Worm (Caenorhabditis elegans) whole organism, young adult: ENCODE measurements around the gene msrp-6.
"Not testable (repeated sequence)": the region's sequence is repeated elsewhere in the genome, so short reads cannot be mapped to it uniquely, and the experiment has no call there.

Experiments
- F10E7.11 ChIP-seq: sonication (generic microtip); optimal IDR thresholded peaks from 2 replicates; lab custom pipeline; 2017; ENCODE audit warnings: mild to moderate bottlenecking, missing genetic modification characterization, moderate library complexity, missing compliant biosample characterization
- F23B12.7 ChIP-seq: sonication (generic microtip); optimal IDR thresholded peaks from 2 replicates; lab custom pipeline; 2017; ENCODE audit warnings: missing genetic modification characterization, mild to moderate bottlenecking, missing compliant biosample characterization, antibody characterized with exemption, moderate library complexity; ENCODE audit not compliant: insufficient read depth
- F49E8.2 ChIP-seq: sonication (generic microtip); optimal IDR thresholded peaks from 3 replicates; lab custom pipeline; 2017; ENCODE audit warnings: missing genetic modification characterization, mild to moderate bottlenecking, missing compliant biosample characterization, antibody characterized with exemption, moderate library complexity; ENCODE audit not compliant: insufficient read depth
- F55B11.4 ChIP-seq: sonication (generic microtip); optimal IDR thresholded peaks from 2 replicates; lab custom pipeline; 2016; ENCODE audit warnings: missing compliant biosample characterization, missing genetic modification characterization, borderline replicate concordance; ENCODE audit not compliant: insufficient read depth
- F57A8.1 ChIP-seq: fragments of 200-800 bp; sonication (Bioruptor generic); optimal IDR thresholded peaks from 2 replicates; lab custom pipeline; 2018; ENCODE audit warnings: mild to moderate bottlenecking, missing genetic modification characterization, moderate library complexity, missing compliant biosample characterization
- K12H6.12 ChIP-seq: fragments of 200-800 bp; sonication (Bioruptor generic); optimal IDR thresholded peaks from 2 replicates; lab custom pipeline; 2018; ENCODE audit warnings: mild to moderate bottlenecking, missing genetic modification characterization, missing compliant biosample characterization
- T07F8.4 ChIP-seq: sonication (generic microtip); optimal IDR thresholded peaks from 2 replicates; lab custom pipeline; 2016; ENCODE audit warnings: mild to moderate bottlenecking, missing genetic modification characterization, moderate library complexity, missing compliant biosample characterization
- T26A5.8 ChIP-seq: sonication (generic microtip); optimal IDR thresholded peaks from 2 replicates; lab custom pipeline; 2016; ENCODE audit warnings: missing genetic modification characterization, missing compliant biosample characterization
- Y53F4B.3 ChIP-seq: fragments of 200-800 bp; sonication (Bioruptor generic); IDR thresholded peaks from 2 replicates; pipeline ENCODE4 v1.3.6; 2022; ENCODE audit warnings: missing genetic modification reagents, missing genetic modification characterization, missing compliant biosample characterization
- Y67H2A.10 ChIP-seq: fragments of 200-800 bp; sonication (Bioruptor generic); conservative IDR thresholded peaks from 2 replicates; pipeline ENCODE4 v1.3.6; 2022; ENCODE audit warnings: missing genetic modification reagents, missing genetic modification characterization, missing compliant biosample characterization
- akir-1 ChIP-seq: fragments of 200-800 bp; sonication (Bioruptor generic); optimal IDR thresholded peaks from 2 replicates; lab custom pipeline; 2018; ENCODE audit warnings: mild to moderate bottlenecking, missing genetic modification characterization, moderate library complexity, missing compliant biosample characterization
- aptf-3 ChIP-seq: fragments of 200-800 bp; sonication (Bioruptor generic); IDR thresholded peaks from 2 replicates; pipeline ENCODE4 v1.3.6; 2022; ENCODE audit warnings: missing genetic modification characterization, missing compliant biosample characterization
- attf-3 ChIP-seq: fragments of 200-800 bp; sonication (Bioruptor generic); conservative IDR thresholded peaks from 2 replicates; pipeline ENCODE4 v1.3.6; 2022; ENCODE audit warnings: missing genetic modification reagents, missing genetic modification characterization, missing compliant biosample characterization
- ccch-3 ChIP-seq: fragments of 200-800 bp; sonication (Bioruptor generic); optimal IDR thresholded peaks from 2 replicates; lab custom pipeline; 2018; ENCODE audit warnings: mild to moderate bottlenecking, missing genetic modification characterization, missing compliant biosample characterization
- ceh-27 ChIP-seq: fragments of 200-800 bp; sonication (Bioruptor generic); optimal IDR thresholded peaks from 2 replicates; lab custom pipeline; 2018; ENCODE audit warnings: mild to moderate bottlenecking, missing genetic modification characterization, moderate library complexity, missing compliant biosample characterization
- chd-7 ChIP-seq: sonication (generic microtip); optimal IDR thresholded peaks from 2 replicates; lab custom pipeline; 2016; ENCODE audit warnings: mild to moderate bottlenecking, missing genetic modification characterization, moderate library complexity, missing compliant biosample characterization
- die-1 ChIP-seq: sonication (generic microtip); optimal IDR thresholded peaks from 2 replicates; lab custom pipeline; 2016; ENCODE audit warnings: missing genotype, mild to moderate bottlenecking, missing genetic modification characterization, missing compliant biosample characterization
- dox-1 ChIP-seq: fragments of 200-800 bp; sonication (Bioruptor generic); IDR thresholded peaks from 2 replicates; pipeline ENCODE4 v1.3.6; 2022; ENCODE audit warnings: missing genetic modification reagents, missing genetic modification characterization, missing compliant biosample characterization
- dpff-1 ChIP-seq: sonication (generic microtip); optimal IDR thresholded peaks from 2 replicates; lab custom pipeline; 2017; ENCODE audit warnings: mild to moderate bottlenecking, missing genetic modification characterization, missing compliant biosample characterization
- egl-44 ChIP-seq: fragments of 200-800 bp; sonication (Bioruptor generic); IDR thresholded peaks from 2 replicates; pipeline ENCODE4 v1.3.6; 2022; ENCODE audit warnings: missing genetic modification reagents, missing genetic modification characterization, missing compliant biosample characterization
- fkh-3 ChIP-seq: sonication (generic microtip); optimal IDR thresholded peaks from 2 replicates; lab custom pipeline; 2016; ENCODE audit warnings: mild to moderate bottlenecking, missing genetic modification characterization, missing compliant biosample characterization
- hlh-12 ChIP-seq: sonication (generic microtip); optimal IDR thresholded peaks from 2 replicates; lab custom pipeline; 2016; ENCODE audit warnings: missing genetic modification characterization, missing compliant biosample characterization
- hmg-20 ChIP-seq: fragments of 200-800 bp; sonication (Bioruptor generic); IDR thresholded peaks from 2 replicates; pipeline ENCODE4 v1.3.6; 2022; ENCODE audit warnings: missing genetic modification reagents, missing genetic modification characterization, missing compliant biosample characterization
- hsf-1 ChIP-seq: fragments of 200-800 bp; sonication (Bioruptor generic); IDR thresholded peaks from 2 replicates; pipeline ENCODE4 v1.3.6; 2022; ENCODE audit warnings: missing genetic modification reagents, missing genetic modification characterization, missing compliant biosample characterization
- lag-1 ChIP-seq: fragments of 200-800 bp; sonication (Bioruptor generic); IDR thresholded peaks from 2 replicates; pipeline ENCODE4 v1.3.6; 2022; ENCODE audit warnings: missing genetic modification reagents, missing genetic modification characterization, missing compliant biosample characterization
- let-526 ChIP-seq: fragments of 200-800 bp; sonication (Bioruptor generic); IDR thresholded peaks from 2 replicates; pipeline ENCODE4 v1.3.6; 2022; ENCODE audit warnings: missing genetic modification reagents, missing genetic modification characterization, missing compliant biosample characterization
- lin-26 ChIP-seq: fragments of 200-800 bp; sonication (Bioruptor generic); IDR thresholded peaks from 2 replicates; pipeline ENCODE4 v1.3.6; 2022; ENCODE audit warnings: missing genetic modification reagents, missing genetic modification characterization, missing compliant biosample characterization
- lin-54 ChIP-seq: fragments of 200-800 bp; sonication (Bioruptor generic); optimal IDR thresholded peaks from 2 replicates; lab custom pipeline; 2018; ENCODE audit warnings: mild to moderate bottlenecking, missing genetic modification characterization, missing compliant biosample characterization
- madf-3 ChIP-seq: fragments of 200-800 bp; sonication (Bioruptor generic); IDR thresholded peaks from 2 replicates; pipeline ENCODE4 v1.3.6; 2022; ENCODE audit warnings: missing genetic modification reagents, missing genetic modification characterization, missing compliant biosample characterization
- madf-8 ChIP-seq: fragments of 200-800 bp; sonication (Bioruptor generic); conservative IDR thresholded peaks from 2 replicates; pipeline ENCODE4 v1.3.6; 2022; ENCODE audit warnings: missing genetic modification reagents, missing genetic modification characterization, missing compliant biosample characterization
- mel-28 ChIP-seq: sonication (generic microtip); optimal IDR thresholded peaks from 2 replicates; lab custom pipeline; 2016; ENCODE audit warnings: borderline replicate concordance, mild to moderate bottlenecking, missing genetic modification characterization, missing compliant biosample characterization
- mxl-1 ChIP-seq: sonication (generic microtip); optimal IDR thresholded peaks from 2 replicates; lab custom pipeline; 2016; ENCODE audit warnings: missing genetic modification characterization, missing compliant biosample characterization
- nhr-179 ChIP-seq: sonication (generic microtip); optimal IDR thresholded peaks from 2 replicates; lab custom pipeline; 2016; ENCODE audit warnings: mild to moderate bottlenecking, missing genetic modification characterization, missing compliant biosample characterization
- nhr-90 ChIP-seq: sonication (generic microtip); optimal IDR thresholded peaks from 2 replicates; lab custom pipeline; 2016; ENCODE audit warnings: missing genotype, mild to moderate bottlenecking, missing genetic modification characterization, missing compliant biosample characterization
- pha-4 ChIP-seq: fragments of 150-350 bp; sonication (generic microtip); optimal IDR thresholded peaks from 2 replicates; lab custom pipeline; 2014; ENCODE audit warnings: missing biosample characterization, missing genetic modification reagents, missing genetic modification characterization
- sea-2 ChIP-seq: fragments of 200-800 bp; sonication (Bioruptor generic); IDR thresholded peaks from 2 replicates; pipeline ENCODE4 v1.3.6; 2022; ENCODE audit warnings: missing genetic modification characterization, missing compliant biosample characterization
- snpc-1.3 ChIP-seq: sonication (generic microtip); optimal IDR thresholded peaks from 2 replicates; lab custom pipeline; 2017; ENCODE audit warnings: missing genetic modification characterization, mild to moderate bottlenecking, missing compliant biosample characterization, antibody characterized with exemption, moderate library complexity, missing genotype, missing genetic modification reagents; ENCODE audit not compliant: insufficient read depth
- snpc-3.4 ChIP-seq: sonication (generic microtip); optimal IDR thresholded peaks from 2 replicates; lab custom pipeline; 2017; ENCODE audit warnings: missing genetic modification characterization, mild to moderate bottlenecking, missing compliant biosample characterization, antibody characterized with exemption, moderate library complexity, missing genotype, missing genetic modification reagents
- snpc-4 ChIP-seq, 5 experiments: fragments of 150-350 bp in 1 of 5; sonication (generic microtip) in 4 of 5; optimal IDR thresholded peaks; 2 replicates each; lab custom pipeline; 2014 to 2018; ENCODE audit warnings: missing genetic modification characterization in 5 of 5, missing biosample characterization in 3 of 5, antibody characterized with exemption in 2 of 5, mild to moderate bottlenecking in 2 of 5, missing compliant biosample characterization in 2 of 5, missing genotype in 2 of 5, moderate library complexity in 2 of 5, missing genetic modification reagents in 1 of 5
- unc-130 ChIP-seq: sonication (generic microtip); optimal IDR thresholded peaks from 2 replicates; lab custom pipeline; 2016; ENCODE audit warnings: missing genetic modification reagents, missing genetic modification characterization, missing compliant biosample characterization
- ztf-25 ChIP-seq: fragments of 200-800 bp; sonication (Bioruptor generic); IDR thresholded peaks from 2 replicates; pipeline ENCODE4 v1.3.6; 2022; ENCODE audit warnings: missing genetic modification reagents, missing genetic modification characterization, missing compliant biosample characterization
- ztf-26 ChIP-seq: sonication (generic microtip); optimal IDR thresholded peaks from 2 replicates; lab custom pipeline; 2017; ENCODE audit warnings: missing genetic modification characterization, missing compliant biosample characterization
- ztf-6 ChIP-seq: fragments of 200-800 bp; sonication (Bioruptor generic); IDR thresholded peaks from 2 replicates; pipeline ENCODE4 v1.3.6; 2022; ENCODE audit warnings: missing genetic modification reagents, missing genetic modification characterization, missing compliant biosample characterization

msrp-6 gene

DNA sequence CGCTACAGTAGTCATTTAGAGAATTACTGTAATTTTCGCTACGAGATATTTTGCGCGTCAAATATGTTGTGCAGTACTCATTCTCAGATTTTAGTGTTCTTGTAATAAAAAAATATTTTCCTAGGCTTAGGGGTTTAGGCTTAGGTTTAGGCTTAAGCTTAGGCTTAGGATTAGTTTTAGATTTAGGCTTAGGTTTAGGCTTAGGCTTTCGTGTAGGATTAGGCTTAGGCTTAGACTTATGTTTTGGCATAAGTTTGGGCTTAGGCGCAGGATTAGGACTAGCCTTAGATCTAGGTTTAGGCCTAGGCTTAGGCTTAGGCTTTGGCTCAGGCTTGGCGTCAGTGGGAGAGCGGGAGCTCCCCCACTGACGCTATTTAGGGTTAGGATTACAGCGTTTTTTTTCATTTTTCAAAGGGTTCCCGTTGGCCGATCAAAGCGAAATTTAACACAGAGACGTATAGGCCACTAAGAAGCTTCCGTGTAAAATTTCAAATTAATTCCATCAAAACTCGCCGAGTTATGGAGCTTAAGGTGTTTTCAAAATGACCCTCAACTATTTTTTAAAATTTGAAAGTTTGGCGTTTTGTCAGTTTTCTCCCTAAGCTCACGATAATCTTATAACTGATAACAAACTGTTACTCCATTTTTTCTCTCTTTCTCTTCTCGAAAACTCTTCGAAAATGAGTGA is 20.3 kb downstream of the msrp-6 start, which contains the start of gene F22E5.8:
F22E5.8 (plus strand) TSS at position 638 of the 688 bp plus-strand sequence.
- not testable (repeated sequence) for TF ChIP-seq madf-8 (GFP tag; lab: Robert Waterston, UW); T26A5.8; nhr-90

DNA sequence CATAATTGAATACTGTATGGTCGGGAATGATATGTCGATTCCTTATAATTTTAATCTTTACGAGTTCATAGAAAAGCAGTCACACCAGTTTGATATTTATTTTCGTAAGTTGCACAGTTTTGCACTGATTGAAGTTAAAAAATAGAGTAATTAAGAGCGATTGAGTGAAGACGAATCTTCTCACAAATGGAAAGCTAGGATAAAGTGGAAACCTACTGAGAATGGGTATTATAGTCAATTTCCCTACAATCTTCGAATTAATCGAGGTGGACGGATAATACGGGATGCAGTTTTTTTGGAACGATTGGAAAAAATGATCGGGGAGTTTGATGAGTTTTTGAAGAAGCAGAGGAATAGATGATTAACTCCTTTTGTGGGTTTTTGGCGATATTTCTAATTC is 21.7 kb downstream of the msrp-6 start, which contains the start of gene F22E5.23:
F22E5.23 (plus strand) TSS at position 301 of the 400 bp plus-strand sequence.
- TF ChIP-seq hmg-20 (GFP tag; lab: Robert Waterston, UW) = no peak
- no peak for TF ChIP-seq hlh-12 (tag; lab: Kevin White, UChicago)
- TF ChIP-seq egl-44 = no peak
- TF ChIP-seq F49E8.2 (tag; lab: Kevin White, UChicago) = no peak
- TF ChIP-seq F55B11.4 = no peak
- no peak for TF ChIP-seq T07F8.4
- TF ChIP-seq ceh-27 = no peak
- TF ChIP-seq lag-1 (GFP tag; lab: Robert Waterston, UW) = no peak
- TF ChIP-seq attf-3 (GFP tag; lab: Robert Waterston, UW) = no peak
- TF ChIP-seq Y53F4B.3 = no peak
- no peak for TF ChIP-seq ztf-26 (tag; lab: Kevin White, UChicago)
- no peak for TF ChIP-seq snpc-4 (GFP tag; optimal IDR thresholded peaks at IDR 0.05; lab: Kevin White, UChicago)
- no peak for TF ChIP-seq snpc-4 (tag; optimal IDR thresholded peaks at IDR 0.05; lab: Kevin White, UChicago)
- TF ChIP-seq F57A8.1 (GFP tag; lab: Kevin White, UChicago) = no peak

DNA sequence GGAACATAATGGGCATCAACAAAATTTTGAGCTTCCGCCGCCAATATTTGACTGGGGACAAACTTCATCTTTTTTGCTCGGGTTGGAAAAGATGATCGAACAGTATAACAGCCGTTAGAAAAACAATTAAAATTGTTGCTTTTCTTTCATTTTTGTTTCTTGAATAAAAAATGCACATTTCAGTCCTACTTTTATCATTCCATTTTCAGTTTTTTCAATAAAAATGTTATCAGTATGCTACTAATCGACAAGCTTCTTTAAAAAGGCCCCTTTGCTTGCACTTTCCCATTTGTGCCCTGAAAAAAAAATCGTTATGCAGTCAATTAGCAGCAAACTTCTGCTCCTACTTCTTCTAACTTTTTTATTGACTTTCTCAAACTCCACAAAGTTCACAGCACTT is 22.5 kb downstream of the msrp-6 start, which contains the start of gene F22E5.7:
F22E5.7 (plus strand) TSS at position 301 of the 400 bp plus-strand sequence.
- TF ChIP-seq F23B12.7 (tag; lab: Kevin White, UChicago) (no peak), sea-2 (no peak), snpc-1.3 (tag; lab: Kevin White, UChicago) (no peak), hsf-1 (GFP tag; lab: Robert Waterston, UW) (no peak), lin-54 (GFP tag; lab: Kevin White, UChicago) (no peak), F49E8.2 (tag; lab: Kevin White, UChicago) (no peak), ccch-3 (GFP tag; lab: Kevin White, UChicago) (no peak), chd-7 (tag; lab: Kevin White, UChicago) (no peak), K12H6.12 (tag; lab: Kevin White, UChicago) (no peak), snpc-3.4 (tag; lab: Kevin White, UChicago) (no peak), mel-28 (no peak), ceh-27 (no peak), lin-26 (GFP tag; lab: Robert Waterston, UW) (no peak), Y67H2A.10 (GFP tag; lab: Robert Waterston, UW) (no peak), let-526 (GFP tag; lab: Robert Waterston, UW) (no peak), nhr-179 (tag; lab: Kevin White, UChicago) (no peak), Y53F4B.3 (no peak), mxl-1 (no peak)

DNA sequence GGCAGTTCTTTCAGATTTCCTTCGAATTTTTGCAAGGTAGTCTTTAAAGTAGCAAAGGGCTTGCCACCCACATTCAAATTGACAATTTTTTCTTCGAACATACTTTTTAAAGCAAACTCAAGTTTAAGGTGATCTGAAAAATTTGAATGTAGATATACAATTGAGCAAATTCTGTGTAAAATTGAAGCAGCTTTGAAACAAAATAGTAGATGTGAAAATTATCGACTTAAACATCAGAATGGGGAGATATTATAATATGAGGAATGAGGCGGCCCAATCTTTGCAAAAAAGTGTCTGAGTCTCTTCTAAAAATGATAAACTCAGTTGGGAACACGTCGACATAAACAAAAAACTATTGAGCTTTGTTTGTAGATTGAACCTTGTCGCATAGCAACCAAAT is 25.2 kb downstream of the msrp-6 start, which contains the start of gene F22E5.11:
F22E5.11 (minus strand) TSS at position 101 of the 400 bp plus-strand sequence.
- TF ChIP-seq F10E7.11 (tag; lab: Kevin White, UChicago) (no peak), pha-4 (no peak), ztf-6 (GFP tag; lab: Robert Waterston, UW) (no peak), snpc-4 (GFP tag; optimal IDR thresholded peaks at IDR 0.05; lab: Kevin White, UChicago) (no peak), snpc-4 (tag; optimal IDR thresholded peaks at IDR 0.05; lab: Kevin White, UChicago) (no peak), aptf-3 (GFP tag; lab: Robert Waterston, UW) (no peak), fkh-3 (tag; lab: Kevin White, UChicago) (no peak), unc-130 (GFP tag; lab: Kevin White, UChicago) (no peak), ztf-25 (no peak), die-1 (tag; lab: Kevin White, UChicago) (no peak), snpc-1.3 (tag; lab: Kevin White, UChicago) (no peak), madf-3 (GFP tag; lab: Robert Waterston, UW) (no peak), dox-1 (GFP tag; lab: Robert Waterston, UW) (no peak), dpff-1 (tag; lab: Kevin White, UChicago) (no peak), madf-8 (GFP tag; lab: Robert Waterston, UW) (no peak), akir-1 (GFP tag; lab: Kevin White, UChicago) (no peak)
